Worm (Caenorhabditis elegans) whole organism, L1 larva: ENCODE data around the gene pitr-1.

Experiments
- C04F5.9 ChIP-seq: sonication (generic microtip); optimal IDR thresholded peaks from 2 replicates; lab custom pipeline; 2016; ENCODE audit warnings: missing genetic modification characterization, missing compliant biosample characterization
- C16A3.4 ChIP-seq: fragments of 150-350 bp; optimal IDR thresholded peaks from 2 replicates; lab custom pipeline; 2014; ENCODE audit warnings: missing biosample characterization, missing genetic modification characterization
- F16B12.6 ChIP-seq: fragments of 150-350 bp; optimal IDR thresholded peaks from 2 replicates; lab custom pipeline; 2014; ENCODE audit warnings: missing biosample characterization, missing genetic modification characterization
- Y116A8C.19 ChIP-seq: sonication (generic microtip); optimal IDR thresholded peaks from 2 replicates; lab custom pipeline; 2016; ENCODE audit warnings: missing compliant biosample characterization, missing genetic modification characterization, borderline replicate concordance
- aha-1 ChIP-seq: fragments of 150-350 bp; optimal IDR thresholded peaks from 2 replicates; lab custom pipeline; 2014; ENCODE audit warnings: missing biosample characterization, missing genetic modification characterization
- alr-1 ChIP-seq: fragments of 200-800 bp; sonication (Bioruptor generic); optimal IDR thresholded peaks from 2 replicates; lab custom pipeline; 2018; ENCODE audit warnings: borderline replicate concordance, mild to moderate bottlenecking, missing genetic modification characterization, missing compliant biosample characterization
- ama-1 ChIP-seq: fragments of 150-350 bp; optimal IDR thresholded peaks from 2 replicates; lab custom pipeline; 2014
- ceh-8 ChIP-seq: fragments of 200-800 bp; sonication (Bioruptor generic); optimal IDR thresholded peaks from 2 replicates; lab custom pipeline; 2018; ENCODE audit warnings: mild to moderate bottlenecking, missing genetic modification characterization, moderate library complexity, missing compliant biosample characterization
- ceh-88 ChIP-seq: fragments of 200-800 bp; sonication (Bioruptor generic); IDR thresholded peaks from 2 replicates; pipeline ENCODE4 v1.3.6; 2022; ENCODE audit warnings: missing genetic modification characterization, missing compliant biosample characterization
- ceh-90 ChIP-seq: sonication (generic microtip); optimal IDR thresholded peaks from 2 replicates; lab custom pipeline; 2016; ENCODE audit warnings: missing genetic modification characterization, missing compliant biosample characterization
- ces-1 ChIP-seq: fragments of 150-350 bp; optimal IDR thresholded peaks from 2 replicates; lab custom pipeline; 2014; ENCODE audit warnings: missing biosample characterization, missing genetic modification reagents, missing genetic modification characterization
- dpl-1 ChIP-seq, 3 experiments: fragments of 150-350 bp in 2 of 3; sonication (generic microtip) in 1 of 3; optimal IDR thresholded peaks; 2 replicates each; lab custom pipeline; 2014 to 2017; ENCODE audit warnings: missing biosample characterization in 3 of 3, missing genetic modification characterization in 3 of 3, missing genetic modification reagents in 3 of 3
- efl-1 ChIP-seq, 4 experiments: fragments of 150-350 bp; optimal IDR thresholded peaks in 3 of 4; peaks in 1 of 4; 1 replicate in 1 of 4; 2 replicates in 3 of 4; lab custom pipeline; 2014; ENCODE audit warnings: missing biosample characterization in 2 of 4, missing genetic modification characterization in 2 of 4, missing genetic modification reagents in 2 of 4
- egl-13 ChIP-seq: sonication (generic microtip); optimal IDR thresholded peaks from 2 replicates; lab custom pipeline; 2016; ENCODE audit warnings: missing genotype, missing genetic modification reagents, missing genetic modification characterization, missing compliant biosample characterization
- egl-27 ChIP-seq, 2 experiments: fragments of 150-350 bp in 1 of 2; sonication (generic microtip); optimal IDR thresholded peaks; 3 replicates each; lab custom pipeline; 2017 to 2018; ENCODE audit warnings: missing biosample characterization in 2 of 2, missing genetic modification characterization in 2 of 2, missing genetic modification reagents in 2 of 2
- elt-2 ChIP-seq: sonication (generic microtip); optimal IDR thresholded peaks from 2 replicates; lab custom pipeline; 2016; ENCODE audit warnings: missing genetic modification characterization, mild to moderate bottlenecking, inconsistent platforms, missing compliant biosample characterization, missing genetic modification reagents
- ets-5 ChIP-seq: fragments of 200-800 bp; sonication (Bioruptor generic); IDR thresholded peaks from 2 replicates; pipeline ENCODE4 v1.3.6; 2022; ENCODE audit warnings: missing genetic modification characterization, missing compliant biosample characterization
- fkh-10 ChIP-seq: sonication (generic microtip); optimal IDR thresholded peaks from 2 replicates; lab custom pipeline; 2017; ENCODE audit warnings: missing biosample characterization, missing genetic modification reagents, missing genetic modification characterization
- grh-1 ChIP-seq: fragments of 200-800 bp; sonication (Bioruptor generic); IDR thresholded peaks from 2 replicates; pipeline ENCODE4 v1.3.6; 2022; ENCODE audit warnings: missing genetic modification reagents, missing genetic modification characterization, missing compliant biosample characterization
- hlh-17 ChIP-seq: fragments of 200-800 bp; sonication (Bioruptor generic); optimal IDR thresholded peaks from 2 replicates; lab custom pipeline; 2018; ENCODE audit warnings: missing genetic modification characterization, mild to moderate bottlenecking, missing compliant biosample characterization, moderate library complexity, borderline replicate concordance
- hlh-4 ChIP-seq: sonication (generic microtip); optimal IDR thresholded peaks from 2 replicates; lab custom pipeline; 2016; ENCODE audit warnings: mild to moderate bottlenecking, missing genetic modification characterization, missing compliant biosample characterization
- irx-1 ChIP-seq: sonication (generic microtip); optimal IDR thresholded peaks from 2 replicates; lab custom pipeline; 2016; ENCODE audit warnings: missing genetic modification characterization, missing compliant biosample characterization
- isw-1 ChIP-seq: fragments of 200-800 bp; sonication (Bioruptor generic); IDR thresholded peaks from 2 replicates; pipeline ENCODE4 v1.3.6; 2022; ENCODE audit warnings: missing genetic modification characterization, missing compliant biosample characterization
- lin-13 ChIP-seq: fragments of 150-350 bp; optimal IDR thresholded peaks from 2 replicates; lab custom pipeline; 2014; ENCODE audit warnings: missing biosample characterization, missing genetic modification reagents, missing genetic modification characterization
- lin-14 ChIP-seq: fragments of 200-800 bp; sonication (Bioruptor generic); optimal IDR thresholded peaks from 2 replicates; lab custom pipeline; 2018; ENCODE audit warnings: mild to moderate bottlenecking, missing genetic modification characterization, moderate library complexity, missing compliant biosample characterization
- lin-35 ChIP-seq, 2 experiments: fragments of 150-350 bp; optimal IDR thresholded peaks; 2 replicates each; lab custom pipeline; 2014; ENCODE audit warnings: missing biosample characterization in 2 of 2, missing genetic modification characterization in 2 of 2, missing genetic modification reagents in 2 of 2
- lin-39 ChIP-seq: fragments of 150-350 bp; optimal IDR thresholded peaks from 2 replicates; lab custom pipeline; 2014; ENCODE audit warnings: missing biosample characterization, missing genetic modification reagents, missing genetic modification characterization
- lsy-2 ChIP-seq, 2 experiments: fragments of 150-350 bp; optimal IDR thresholded peaks; 2 replicates each; lab custom pipeline; 2014; ENCODE audit warnings: missing biosample characterization in 2 of 2, missing genetic modification characterization in 2 of 2
- mab-9 ChIP-seq: fragments of 200-800 bp; sonication (Bioruptor generic); IDR thresholded peaks from 2 replicates; pipeline ENCODE4 v1.3.6; 2022; ENCODE audit warnings: missing genetic modification reagents, missing genetic modification characterization, missing compliant biosample characterization
- mef-2 ChIP-seq: fragments of 150-350 bp; optimal IDR thresholded peaks from 2 replicates; lab custom pipeline; 2014; ENCODE audit warnings: missing biosample characterization, missing genetic modification characterization
- mep-1 ChIP-seq: fragments of 150-350 bp; optimal IDR thresholded peaks from 2 replicates; lab custom pipeline; 2014; ENCODE audit warnings: missing biosample characterization, missing genetic modification characterization
- nhr-11 ChIP-seq: fragments of 150-350 bp; optimal IDR thresholded peaks from 2 replicates; lab custom pipeline; 2014; ENCODE audit warnings: missing biosample characterization, missing genetic modification characterization
- nhr-237 ChIP-seq: fragments of 150-350 bp; optimal IDR thresholded peaks from 2 replicates; lab custom pipeline; 2014; ENCODE audit warnings: missing biosample characterization, missing genetic modification characterization
- nhr-47 ChIP-seq: sonication (generic microtip); optimal IDR thresholded peaks from 2 replicates; lab custom pipeline; 2016; ENCODE audit warnings: mild to moderate bottlenecking, missing genetic modification characterization, moderate library complexity, missing compliant biosample characterization
- nhr-84 ChIP-seq: sonication (generic microtip); optimal IDR thresholded peaks from 2 replicates; lab custom pipeline; 2017; ENCODE audit warnings: missing biosample characterization, missing genetic modification characterization
- nhr-85 ChIP-seq: sonication (generic microtip); peaks from one replicate; lab custom pipeline; 2016; ENCODE audit warnings: missing genetic modification characterization, inconsistent platforms, missing compliant biosample characterization
- nhr-90 ChIP-seq: sonication (generic microtip); optimal IDR thresholded peaks from 2 replicates; lab custom pipeline; 2016; ENCODE audit warnings: mild to moderate bottlenecking, missing genetic modification characterization, missing compliant biosample characterization; ENCODE audit not compliant: poor library complexity
- pag-3 ChIP-seq: sonication (generic microtip); optimal IDR thresholded peaks from 2 replicates; lab custom pipeline; 2017; ENCODE audit warnings: missing genetic modification characterization, mild to moderate bottlenecking, missing compliant biosample characterization, antibody characterized with exemption, borderline replicate concordance; ENCODE audit not compliant: insufficient read depth
- rnt-1 ChIP-seq: sonication (generic microtip); optimal IDR thresholded peaks from 2 replicates; lab custom pipeline; 2016; ENCODE audit warnings: mild to moderate bottlenecking, missing genetic modification characterization, moderate library complexity, missing compliant biosample characterization
- snpc-4 ChIP-seq: fragments of 150-350 bp; optimal IDR thresholded peaks from 2 replicates; lab custom pipeline; 2014; ENCODE audit warnings: missing biosample characterization, missing genetic modification characterization
- sox-4 ChIP-seq: sonication (generic microtip); optimal IDR thresholded peaks from 2 replicates; lab custom pipeline; 2016; ENCODE audit warnings: missing genetic modification characterization, missing compliant biosample characterization
- sup-37 ChIP-seq: fragments of 200-800 bp; sonication (Bioruptor generic); optimal IDR thresholded peaks from 2 replicates; lab custom pipeline; 2018; ENCODE audit warnings: mild to moderate bottlenecking, missing genetic modification characterization, missing compliant biosample characterization
- unc-86 ChIP-seq: sonication (generic microtip); optimal IDR thresholded peaks from 2 replicates; lab custom pipeline; 2016; ENCODE audit warnings: missing genetic modification characterization, missing compliant biosample characterization
- unc-98 ChIP-seq: fragments of 200-800 bp; sonication (Bioruptor generic); IDR thresholded peaks from 2 replicates; pipeline ENCODE4 v1.3.6; 2022; ENCODE audit warnings: missing genetic modification characterization, missing compliant biosample characterization
- xbp-1 ChIP-seq: sonication (generic microtip); optimal IDR thresholded peaks from 2 replicates; lab custom pipeline; 2016; ENCODE audit warnings: missing genetic modification characterization, missing compliant biosample characterization
- zip-4 ChIP-seq: fragments of 200-800 bp; sonication (Bioruptor generic); optimal IDR thresholded peaks from 2 replicates; lab custom pipeline; 2018; ENCODE audit warnings: mild to moderate bottlenecking, missing genetic modification characterization, moderate library complexity, missing compliant biosample characterization
- ztf-11 ChIP-seq, 2 experiments: sonication (generic microtip); optimal IDR thresholded peaks; 2 replicates each; lab custom pipeline; 2016 to 2017; ENCODE audit warnings: missing genetic modification characterization in 2 of 2, missing biosample characterization in 1 of 2, missing compliant biosample characterization in 1 of 2

The pitr-1 gene

ce11 chrIV:7402077-7402476 lies 8.2 kb downstream of the pitr-1 start (continued):
- TF ChIP-seq unc-86 (tag; lab: Kevin White, UChicago), result peak; percentile 88
- no peak for TF ChIP-seq sox-4
- TF ChIP-seq nhr-237 (tag; lab: Kevin White, UChicago), result no peak
- peak; percentile 67 for TF ChIP-seq mef-2 (tag; lab: Kevin White, UChicago)
- peak; percentile 6 for TF ChIP-seq lin-13
- TF ChIP-seq mab-9 (GFP tag; lab: Robert Waterston, UW), result 0 out of 2 replicates have a peak, but pooled peaks have one; percentile 18
- TF ChIP-seq ets-5 (GFP tag; lab: Robert Waterston, UW), result no peak
- no peak for TF ChIP-seq C16A3.4 (tag; lab: Kevin White, UChicago)
- peak; percentile 4 for TF ChIP-seq snpc-4 (tag; lab: Kevin White, UChicago)
- peak; percentile 96 for TF ChIP-seq lin-14 (GFP tag; lab: Kevin White, UChicago)
- no peak for TF ChIP-seq hlh-4
- TF ChIP-seq F16B12.6 (tag; lab: Kevin White, UChicago), result no peak
- no peak for TF ChIP-seq nhr-85 (tag; lab: Kevin White, UChicago)
- TF ChIP-seq zip-4 (GFP tag; lab: Kevin White, UChicago), result peak; percentile 2
- TF ChIP-seq lin-35 (GFP tag; optimal IDR thresholded peaks at IDR 0.05; lab: Kevin White, UChicago), result peak in 1 of 2 experiments; percentile 60
- no peak for TF ChIP-seq ama-1 (lab: Kevin White, UChicago)
- no peak for TF ChIP-seq Y116A8C.19 (tag; lab: Kevin White, UChicago)
- peak; percentile 43 to 82 for TF ChIP-seq lsy-2 (tag; optimal IDR thresholded peaks at IDR 0.05; lab: Kevin White, UChicago)
- no peak for TF ChIP-seq ceh-90 (tag; lab: Kevin White, UChicago)
- TF ChIP-seq ceh-8, result no peak
- TF ChIP-seq alr-1 (tag; lab: Kevin White, UChicago), result no peak
- TF ChIP-seq egl-27 (tag; optimal IDR thresholded peaks at IDR 0.05; lab: Kevin White, UChicago), result peak in 1 of 2 experiments; percentile 19
- TF ChIP-seq nhr-90 (tag; lab: Kevin White, UChicago), result no peak
- TF ChIP-seq ces-1 (GFP tag; lab: Kevin White, UChicago), result no peak
- no peak for TF ChIP-seq lin-39 (tag; lab: Kevin White, UChicago)
- peak; percentile 37 for TF ChIP-seq irx-1 (tag; lab: Kevin White, UChicago)
- no peak for TF ChIP-seq aha-1
- TF ChIP-seq ztf-11 (tag; optimal IDR thresholded peaks at IDR 0.05; lab: Kevin White, UChicago), result no peak
- no peak for TF ChIP-seq C04F5.9 (tag; lab: Kevin White, UChicago)
- TF ChIP-seq sup-37, result no peak
- no peak for TF ChIP-seq unc-98
- no peak for TF ChIP-seq ceh-88 (GFP tag; lab: Robert Waterston, UW)
- TF ChIP-seq rnt-1 (tag; lab: Kevin White, UChicago), result peak; percentile 58
- TF ChIP-seq hlh-17 (GFP tag; lab: Kevin White, UChicago), result no peak
- TF ChIP-seq egl-13, result peak; percentile 72
- peak; percentile 69 for TF ChIP-seq isw-1 (GFP tag; lab: Robert Waterston, UW)

DNA sequence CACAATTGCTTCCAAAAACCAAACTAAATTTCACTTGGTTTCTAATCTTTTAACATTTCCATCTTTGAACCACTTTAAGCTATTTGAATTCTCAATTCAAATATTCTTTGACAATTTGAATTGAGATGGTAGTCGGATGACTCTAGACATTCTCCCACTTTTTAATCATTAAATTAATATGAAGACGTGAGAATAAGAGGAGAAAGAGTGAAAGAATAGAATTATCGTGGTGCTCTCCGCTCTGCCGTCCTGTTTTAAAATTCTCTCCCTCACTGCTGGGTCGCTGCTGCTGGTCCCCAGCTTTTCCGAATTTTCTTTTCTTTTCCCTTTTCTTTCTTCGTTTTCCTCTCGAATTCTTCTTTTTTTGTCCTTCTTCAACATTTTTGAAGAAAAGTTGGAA lies 9.5 kb downstream of the pitr-1 start:
- TF ChIP-seq lin-14 (GFP tag; lab: Kevin White, UChicago) (peak; percentile 14), elt-2 (tag; lab: Kevin White, UChicago) (no peak)

DNA sequence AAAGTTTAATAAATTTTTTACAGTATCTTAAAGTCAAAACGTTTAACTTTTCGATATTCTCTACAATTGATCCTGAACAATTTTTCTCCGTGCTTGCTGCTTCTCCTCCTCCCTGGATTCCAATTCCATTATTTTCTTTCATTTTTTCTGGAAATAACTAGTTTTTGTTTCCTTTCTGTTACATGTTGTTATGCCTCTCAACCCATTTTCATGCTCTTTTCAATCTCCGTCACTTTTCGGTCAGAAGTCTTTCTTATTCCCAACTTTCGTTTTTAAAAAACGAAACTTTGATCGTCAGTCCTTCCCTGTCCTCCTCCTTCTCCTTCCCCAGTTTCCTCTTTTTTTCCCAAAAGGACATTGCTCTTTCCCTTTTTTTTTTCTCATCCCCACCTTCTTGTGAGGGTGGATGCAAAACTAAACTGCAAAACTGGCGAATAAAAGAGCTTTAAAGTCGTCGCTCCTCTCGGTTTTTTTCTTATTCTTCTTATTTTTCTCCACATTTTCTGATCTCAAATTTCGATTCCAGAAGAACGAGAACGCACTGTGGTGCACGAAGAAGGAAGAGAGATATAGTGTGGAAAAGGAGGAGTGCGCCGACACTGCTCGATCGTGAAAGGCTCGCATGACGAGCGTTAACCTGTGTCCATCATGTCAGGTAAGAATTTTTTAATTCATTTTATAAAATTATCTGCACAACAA lies 11.2 kb downstream of the pitr-1 start, which contains the start of the genes C48A7.16 and egl-19:
C48A7.16 (plus strand) TSS at position 544 of the 699 bp plus-strand sequence.
egl-19 (plus strand) TSS at position 649 of the 699 bp plus-strand sequence.
- no peak for TF ChIP-seq nhr-11 (tag; lab: Kevin White, UChicago)
- TF ChIP-seq lin-14 (GFP tag; lab: Kevin White, UChicago), result peak; percentile 48
- no peak for TF ChIP-seq grh-1 (GFP tag; lab: Robert Waterston, UW)
- no peak for TF ChIP-seq C04F5.9 (tag; lab: Kevin White, UChicago)
- no peak for TF ChIP-seq unc-98
- TF ChIP-seq pag-3 (tag; lab: Kevin White, UChicago), result no peak
- no peak for TF ChIP-seq alr-1 (tag; lab: Kevin White, UChicago)
- no peak for TF ChIP-seq dpl-1 (GFP tag; optimal IDR thresholded peaks at IDR 0.05; lab: Kevin White, UChicago)
- no peak for TF ChIP-seq xbp-1 (tag; lab: Kevin White, UChicago)
- TF ChIP-seq ceh-8, result no peak
- TF ChIP-seq nhr-84 (tag; lab: Kevin White, UChicago), result no peak
- TF ChIP-seq mep-1, result no peak
- no peak for TF ChIP-seq efl-1 (optimal IDR thresholded peaks at IDR 0.05; lab: Kevin White, UChicago)
- TF ChIP-seq efl-1 (GFP tag; optimal IDR thresholded peaks at IDR 0.05 in 1 of 2; lab: Kevin White, UChicago), result peak in 1 of 2 experiments; percentile 92
- peak; percentile 28 for TF ChIP-seq fkh-10
- TF ChIP-seq nhr-47 (tag; lab: Kevin White, UChicago), result no peak
- TF ChIP-seq, all 84 proteins: peak for 3
